Worm (Caenorhabditis elegans): ENCODE data around the gene F21D9.8.

DNA sequence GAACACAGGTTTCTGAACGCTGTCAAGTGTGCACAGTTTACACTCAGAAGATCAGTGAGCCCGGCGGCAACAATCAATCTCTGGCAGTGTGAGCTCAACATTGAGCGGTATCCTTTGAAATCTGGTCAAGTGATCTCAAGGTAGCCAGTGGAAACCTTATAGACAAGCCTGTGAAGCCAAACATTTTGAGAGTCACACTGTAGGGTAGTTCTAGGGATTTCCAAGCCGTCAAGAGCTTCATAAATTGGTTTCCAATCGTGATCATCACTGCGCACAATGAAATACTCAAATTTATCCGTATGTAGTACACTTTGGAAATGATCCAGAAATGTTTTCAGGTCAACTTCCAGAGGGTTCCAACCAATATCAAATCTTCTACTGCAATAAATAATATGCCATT is 27.1 kb upstream of the F21D9.8 start, which contains the start of gene F55C9.15:
- TF ChIP-seq R02D3.7 (tag; optimal IDR thresholded peaks at IDR 0.05) (no peak), jun-1 (tag; optimal IDR thresholded peaks at IDR 0.05) (no peak), tbx-2 (tag; optimal IDR thresholded peaks at IDR 0.05) (no peak), pqm-1 (tag; optimal IDR thresholded peaks at IDR 0.05) (no peak), nhr-77 (tag; optimal IDR thresholded peaks at IDR 0.05) (no peak), ceh-16 (tag; optimal IDR thresholded peaks at IDR 0.05) (no peak), nhr-28 (tag; optimal IDR thresholded peaks at IDR 0.05) (no peak), ama-1 (optimal IDR thresholded peaks at IDR 0.05) (no peak), snpc-4 (tag; optimal IDR thresholded peaks at IDR 0.05) (no peak), ceh-82 (tag; optimal IDR thresholded peaks at IDR 0.05) (no peak), mdl-1 (tag; optimal IDR thresholded peaks at IDR 0.05) (no peak), daf-12 (tag; optimal IDR thresholded peaks at IDR 0.05) (no peak), ZK546.5 (tag; optimal IDR thresholded peaks at IDR 0.05) (no peak), fkh-2 (tag; optimal IDR thresholded peaks at IDR 0.05) (no peak)
